Worm (Caenorhabditis elegans): ENCODE measurements around the gene F49C12.3.

Gene F49C12.3

ce11 chrIV:9262295-9262694 is 37.9 kb upstream of the F49C12.3 start:
- TF ChIP-seq lin-26 (GFP tag; IDR thresholded peaks at IDR 0.05) (no peak), ceh-79 (tag; optimal IDR thresholded peaks at IDR 0.05) (no peak), efl-1 (GFP tag; optimal IDR thresholded peaks at IDR 0.05) (no peak), ztf-28 (GFP tag; IDR thresholded peaks at IDR 0.05) (no peak), madf-8 (GFP tag; conservative IDR thresholded peaks at IDR 0.05) (no peak), B0336.3 (GFP tag; IDR thresholded peaks at IDR 0.05) (no peak), nhr-120 (GFP tag; IDR thresholded peaks at IDR 0.05) (no peak), let-526 (GFP tag; IDR thresholded peaks at IDR 0.05) (no peak)

- no peak for TF ChIP-seq F39B2.1 (GFP tag; IDR thresholded peaks at IDR 0.05)
- peak; percentile 52; the same call in 1 of the 2 replicates for TF ChIP-seq zfh-2 (GFP tag; conservative IDR thresholded peaks at IDR 0.05)
- no peak for TF ChIP-seq gei-17 (GFP tag; optimal IDR thresholded peaks at IDR 0.05)
- TF ChIP-seq madf-6 (GFP tag; IDR thresholded peaks at IDR 0.05) = 0 out of 2 replicates have a peak, but pooled peaks have one; percentile 19
- TF ChIP-seq ZK185.1 (tag; optimal IDR thresholded peaks at IDR 0.05; ENCODE audit: poor library complexity, severe bottlenecking) = no peak
- TF ChIP-seq ceh-91 (GFP tag; IDR thresholded peaks at IDR 0.05) = no peak
These were observed 36.4 kb upstream of the F49C12.3 start, which contains the start of gene flh-1 for ce11 chrIV:9263812-9264320. TSS of gene flh-1 (minus strand) at chrIV:9264270.

- TF ChIP-seq madf-8 (GFP tag; conservative IDR thresholded peaks at IDR 0.05) (peak; percentile 78), ets-4 (GFP tag; optimal IDR thresholded peaks at IDR 0.05) (no peak), lsl-1 (GFP tag; optimal IDR thresholded peaks at IDR 0.05) (peak; percentile 32), madf-6 (GFP tag; IDR thresholded peaks at IDR 0.05) (peak; percentile 58), Y56A3A.18 (GFP tag; IDR thresholded peaks at IDR 0.05) (no peak)
These were observed 35.7 kb upstream of the F49C12.3 start for ce11 chrIV:9264513-9264912.

DNA sequence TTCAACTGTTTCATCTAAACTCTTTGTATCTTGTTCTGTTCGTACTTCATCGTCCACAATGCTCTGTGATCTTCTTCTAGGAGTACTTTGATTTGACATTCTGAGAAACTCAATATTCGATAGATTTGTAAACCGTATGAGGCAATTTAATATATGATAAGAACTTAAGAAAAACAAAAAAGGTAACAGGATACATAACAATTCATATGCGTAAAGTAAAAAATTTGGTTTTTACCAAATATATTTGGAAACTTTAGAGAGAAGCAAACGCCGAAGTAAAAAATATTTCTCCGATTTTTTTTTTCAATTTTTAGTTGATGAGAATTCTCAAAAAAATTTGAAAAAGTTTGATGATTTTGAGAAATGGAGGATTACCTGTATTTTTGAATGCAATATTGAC is 33.8 kb upstream of the F49C12.3 start, which contains the start of gene Y11D7A.19:
Gene Y11D7A.19, minus strand, starts transcription at position 101 of the 400 bp plus-strand sequence.
- no peak for TF ChIP-seq hrde-1 (tag; optimal IDR thresholded peaks at IDR 0.05; ENCODE audit: borderline replicate concordance)
- TF ChIP-seq ceh-27 (GFP tag; optimal IDR thresholded peaks at IDR 0.05) = no peak
- TF ChIP-seq lin-40 (tag; optimal IDR thresholded peaks at IDR 0.05) = no peak
- no peak for TF ChIP-seq bed-2 (GFP tag; IDR thresholded peaks at IDR 0.05)
- no peak for TF ChIP-seq lsy-27 (tag; optimal IDR thresholded peaks at IDR 0.05; ENCODE audit: borderline replicate concordance, insufficient read depth)
- TF ChIP-seq mxl-1 (tag; optimal IDR thresholded peaks at IDR 0.05) = no peak
- TF ChIP-seq nhr-27 (tag; optimal IDR thresholded peaks at IDR 0.05) = no peak
- no peak for TF ChIP-seq Y79H2A.3 (GFP tag; conservative IDR thresholded peaks at IDR 0.05)
- TF ChIP-seq nfya-1 (tag; optimal IDR thresholded peaks at IDR 0.05; ENCODE audit: borderline replicate concordance, insufficient read depth) = no peak
- no peak for TF ChIP-seq sptf-2 (GFP tag; optimal IDR thresholded peaks at IDR 0.05)
- no peak for TF ChIP-seq F22D6.2 (tag; optimal IDR thresholded peaks at IDR 0.05)
- TF ChIP-seq sdz-38 (tag; optimal IDR thresholded peaks at IDR 0.05) = no peak
- TF ChIP-seq akir-1 (GFP tag; optimal IDR thresholded peaks at IDR 0.05) = no peak
- no peak for TF ChIP-seq fkh-3 (tag; optimal IDR thresholded peaks at IDR 0.05)
- TF ChIP-seq madf-8 (GFP tag; conservative IDR thresholded peaks at IDR 0.05) = no peak
- no peak for TF ChIP-seq hlh-26 (GFP tag; conservative IDR thresholded peaks at IDR 0.05)
- no peak for TF ChIP-seq mel-28 (tag; optimal IDR thresholded peaks at IDR 0.05; ENCODE audit: borderline replicate concordance)
- no peak for TF ChIP-seq gei-17 (GFP tag; optimal IDR thresholded peaks at IDR 0.05)
- no peak for TF ChIP-seq Y67H2A.10 (GFP tag; conservative IDR thresholded peaks at IDR 0.05)
- no peak for TF ChIP-seq aptf-3 (GFP tag; IDR thresholded peaks at IDR 0.05)
